Worm (Caenorhabditis elegans): ENCODE results near the gene srd-33.
"Not testable (repeated sequence)": the region's sequence is repeated elsewhere in the genome, so short reads cannot be mapped to it uniquely, and the experiment has no call there.

The srd-33 gene

DNA sequence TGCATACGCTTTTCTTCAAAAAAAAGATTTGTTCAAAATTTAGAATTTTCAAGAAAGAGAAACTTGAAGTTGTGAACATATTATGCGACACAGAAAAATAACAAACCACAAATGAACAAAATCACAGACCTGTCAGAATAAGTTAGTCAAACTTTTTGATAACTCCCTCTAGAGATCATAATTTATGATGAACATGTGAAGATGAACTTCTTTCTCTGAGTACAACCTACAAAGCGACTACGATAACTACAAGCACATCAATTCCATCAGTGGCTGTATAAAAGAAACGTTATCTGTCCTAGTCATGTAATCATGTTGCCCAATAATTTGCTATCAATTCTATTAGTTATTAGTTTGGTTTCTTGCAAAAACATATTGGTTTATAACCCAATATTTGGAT, 23.7 kb downstream of the srd-33 start, which contains the start of gene ugt-9:
Gene ugt-9, plus strand, starts transcription at position 305 of the 400 bp plus-strand sequence.
- TF ChIP-seq tbx-2 (tag; optimal IDR thresholded peaks at IDR 0.05), result peak; percentile 41
- no peak for TF ChIP-seq unc-86 (tag; optimal IDR thresholded peaks at IDR 0.05)
- TF ChIP-seq elt-3 (tag; optimal IDR thresholded peaks at IDR 0.05), result peak in 3 of 6 experiments; percentile 58 to 84 (median 61)
- peak; percentile 57 for TF ChIP-seq nhr-71 (tag; optimal IDR thresholded peaks at IDR 0.05)
- no peak for TF ChIP-seq efl-1 (optimal IDR thresholded peaks at IDR 0.05)
- TF ChIP-seq efl-1 (GFP tag; optimal IDR thresholded peaks at IDR 0.05 in 1 of 2), result peak in 1 of 2 experiments; percentile 32
- TF ChIP-seq xbp-1 (tag; optimal IDR thresholded peaks at IDR 0.05), result no peak
- TF ChIP-seq nhr-19 (GFP tag; conservative IDR thresholded peaks at IDR 0.05), result peak; percentile 36
- TF ChIP-seq nhr-20 (tag; optimal IDR thresholded peaks at IDR 0.05), result peak; percentile 72
- TF ChIP-seq isw-1 (GFP tag; IDR thresholded peaks at IDR 0.05), result no peak
- TF ChIP-seq nhr-77 (tag; optimal IDR thresholded peaks at IDR 0.05), result peak; percentile 22
- TF ChIP-seq nhr-85 (tag), result peak; percentile 84
- no peak for TF ChIP-seq swsn-7 (tag; optimal IDR thresholded peaks at IDR 0.05)
- TF ChIP-seq pqm-1 (tag; optimal IDR thresholded peaks at IDR 0.05), result no peak
- no peak for TF ChIP-seq unc-130 (tag; optimal IDR thresholded peaks at IDR 0.05)
- no peak for TF ChIP-seq unc-98 (GFP tag; IDR thresholded peaks at IDR 0.05)
- TF ChIP-seq lin-14 (GFP tag; optimal IDR thresholded peaks at IDR 0.05), result peak; percentile 32
- peak; percentile 34 for TF ChIP-seq snu-23 (GFP tag; optimal IDR thresholded peaks at IDR 0.05)
- peak in 1 of 2 experiments; percentile 7 for TF ChIP-seq lin-35 (GFP tag; optimal IDR thresholded peaks at IDR 0.05)
- peak; percentile 39 for TF ChIP-seq nhr-90 (tag; optimal IDR thresholded peaks at IDR 0.05; ENCODE audit: poor library complexity)
- peak; percentile 77 for TF ChIP-seq nhr-76 (tag; optimal IDR thresholded peaks at IDR 0.05)
- TF ChIP-seq mep-1 (tag; optimal IDR thresholded peaks at IDR 0.05), result no peak

DNA sequence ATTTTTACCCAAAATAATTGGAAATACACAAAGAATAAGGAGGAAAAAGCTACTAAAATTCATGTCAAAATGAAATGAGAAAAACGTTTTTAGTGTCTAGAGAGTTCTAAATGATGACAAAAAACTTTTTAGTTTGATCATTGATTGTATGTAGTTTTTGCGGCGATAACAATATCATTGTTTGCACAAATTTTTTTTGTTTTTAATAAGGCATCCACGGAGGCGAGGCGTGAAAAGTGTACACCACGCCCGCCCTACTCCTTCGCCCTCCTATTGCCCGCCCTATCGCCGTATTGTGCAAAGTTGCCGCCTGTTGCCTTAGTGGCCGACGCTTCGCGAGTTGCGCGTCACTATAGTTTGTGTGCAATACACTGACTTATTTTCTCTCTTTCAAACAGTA, 27.9 kb downstream of the srd-33 start, which contains the start of gene ugt-10:
Gene ugt-10, minus strand, starts transcription at position 101 of the 400 bp plus-strand sequence.
- not testable (repeated sequence) for TF ChIP-seq nhr-19 (GFP tag; conservative IDR thresholded peaks at IDR 0.05); xbp-1 (tag; optimal IDR thresholded peaks at IDR 0.05); nhr-47 (tag; optimal IDR thresholded peaks at IDR 0.05)

DNA sequence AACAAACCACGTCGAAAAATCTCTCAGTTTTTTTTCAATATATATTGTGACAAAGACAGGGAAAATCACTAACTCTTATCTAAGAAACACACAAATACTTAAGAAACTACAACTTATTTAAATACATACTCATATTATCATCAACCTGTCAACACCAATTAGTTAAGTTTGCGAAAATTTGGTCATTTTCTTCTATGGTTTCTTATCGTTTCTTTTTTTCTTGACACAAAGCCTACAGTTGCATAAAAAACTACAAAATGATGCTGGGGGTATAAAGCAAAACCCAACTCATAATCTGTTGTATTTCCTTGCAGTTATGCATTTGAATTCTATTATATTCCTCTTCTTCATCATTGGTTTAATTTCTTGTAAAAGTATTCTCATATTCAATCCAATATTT, 29.0 kb downstream of the srd-33 start, which contains the start of gene ugt-67:
Gene ugt-67, plus strand, starts transcription at position 301 of the 400 bp plus-strand sequence.
- TF ChIP-seq egl-13 (tag; optimal IDR thresholded peaks at IDR 0.05), result no peak

DNA sequence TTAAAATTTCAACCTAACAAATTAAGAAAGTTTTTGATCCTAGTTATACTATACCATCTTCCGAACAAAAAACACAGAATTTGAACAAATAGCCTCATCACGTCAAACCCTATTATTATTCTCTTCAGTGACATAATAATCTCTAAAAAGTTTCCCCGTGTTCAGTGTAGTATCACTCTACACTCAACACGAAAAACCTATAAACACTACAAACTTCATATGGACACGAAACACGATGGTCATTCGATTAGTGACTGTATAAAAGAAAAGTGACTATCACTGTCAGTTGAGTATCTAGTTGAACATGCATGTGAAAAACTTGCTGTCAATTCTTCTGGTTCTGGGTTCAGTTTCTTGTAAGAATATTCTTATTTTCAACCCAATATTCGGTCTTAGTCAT, 31.6 kb downstream of the srd-33 start, which contains the start of gene ugt-8:
Gene ugt-8, plus strand, starts transcription at position 235 of the 400 bp plus-strand sequence.
- TF ChIP-seq Y116A8C.19 (tag; optimal IDR thresholded peaks at IDR 0.05; ENCODE audit: borderline replicate concordance) (no peak), isw-1 (GFP tag; IDR thresholded peaks at IDR 0.05) (no peak), efl-1 (optimal IDR thresholded peaks at IDR 0.05) (no peak), efl-1 (GFP tag; optimal IDR thresholded peaks at IDR 0.05 in 1 of 2) (peak in 1 of 2 experiments; percentile 53), nhr-20 (tag; optimal IDR thresholded peaks at IDR 0.05) (peak; percentile 41), snu-23 (GFP tag; optimal IDR thresholded peaks at IDR 0.05) (peak; percentile 12)

DNA sequence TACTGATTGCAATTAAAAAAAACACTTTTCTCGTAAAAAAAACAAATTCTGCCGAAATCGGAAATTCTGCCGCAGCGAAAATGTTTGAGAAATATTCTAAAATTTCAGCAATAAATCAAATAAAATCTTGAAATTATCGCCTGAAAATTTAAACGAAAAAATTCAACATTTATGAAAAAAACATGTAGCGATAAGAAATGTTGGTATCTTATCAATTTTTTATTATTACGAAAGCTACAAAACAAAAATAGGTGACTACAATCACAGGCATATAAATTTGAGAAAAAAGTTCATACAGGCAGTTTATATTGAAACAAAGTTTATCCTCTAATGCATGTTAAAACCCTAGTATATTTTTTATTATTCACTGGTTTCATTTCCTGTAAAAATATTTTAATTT, 33.9 kb downstream of the srd-33 start, which contains the start of gene ugt-14:
Gene ugt-14, plus strand, starts transcription at position 301 of the 400 bp plus-strand sequence.
- TF ChIP-seq nhr-84 (tag; optimal IDR thresholded peaks at IDR 0.05) (no peak), mep-1 (tag; optimal IDR thresholded peaks at IDR 0.05) (no peak), nhr-85 (tag) (no peak), egl-13 (tag; optimal IDR thresholded peaks at IDR 0.05) (no peak), pqm-1 (tag; optimal IDR thresholded peaks at IDR 0.05) (no peak), alr-1 (tag; optimal IDR thresholded peaks at IDR 0.05; ENCODE audit: borderline replicate concordance) (no peak), nhr-12 (tag; optimal IDR thresholded peaks at IDR 0.05) (no peak), snu-23 (GFP tag; optimal IDR thresholded peaks at IDR 0.05) (no peak), ztf-11 (tag; optimal IDR thresholded peaks at IDR 0.05) (no peak), sptf-1 (tag; optimal IDR thresholded peaks at IDR 0.05) (no peak)

DNA sequence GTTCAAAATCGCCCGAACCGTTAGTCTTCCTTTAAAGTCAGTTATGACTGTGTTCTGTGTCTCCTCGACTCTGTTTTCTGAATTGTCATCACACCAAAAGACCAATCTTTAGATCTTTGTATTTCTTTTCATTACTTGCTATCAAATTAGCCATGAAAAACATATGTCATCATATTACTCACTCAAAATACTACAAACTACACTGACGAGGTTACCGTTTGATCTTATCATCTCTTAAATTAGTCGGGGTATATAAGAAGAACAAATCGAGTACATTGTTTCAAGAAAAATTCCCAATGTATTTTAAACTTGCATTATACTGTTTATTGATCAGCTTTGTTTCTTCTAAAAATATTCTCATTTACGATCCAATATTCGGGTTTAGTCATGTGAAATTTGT, 36.5 kb downstream of the srd-33 start, which contains the start of gene ugt-13:
Gene ugt-13, plus strand, starts transcription at position 294 of the 400 bp plus-strand sequence.
- peak; percentile 52 for TF ChIP-seq skn-1 (tag; optimal IDR thresholded peaks at IDR 0.05)
- TF ChIP-seq unc-98 (GFP tag; IDR thresholded peaks at IDR 0.05), result no peak
- TF ChIP-seq nhr-237 (tag; optimal IDR thresholded peaks at IDR 0.05), result no peak
- peak; percentile 66 for TF ChIP-seq nhr-71 (tag; optimal IDR thresholded peaks at IDR 0.05)
- peak; percentile 90 for TF ChIP-seq nhr-85 (tag)
- peak; percentile 23 for TF ChIP-seq nhr-28 (tag; optimal IDR thresholded peaks at IDR 0.05)
- peak; percentile 48 for TF ChIP-seq snu-23 (GFP tag; optimal IDR thresholded peaks at IDR 0.05)
- peak; percentile 35 for TF ChIP-seq nhr-90 (tag; optimal IDR thresholded peaks at IDR 0.05; ENCODE audit: poor library complexity)
- TF ChIP-seq lsy-2 (tag; optimal IDR thresholded peaks at IDR 0.05), result no peak
- TF ChIP-seq elt-3 (tag; optimal IDR thresholded peaks at IDR 0.05), result peak in 4 of 6 experiments; percentile 30 to 69 (median 49)
- peak; percentile 86 for TF ChIP-seq nhr-20 (tag; optimal IDR thresholded peaks at IDR 0.05)
- no peak for TF ChIP-seq nhr-76 (tag; optimal IDR thresholded peaks at IDR 0.05)
- TF ChIP-seq sup-37 (GFP tag; optimal IDR thresholded peaks at IDR 0.05), result no peak
- peak; percentile 67 for TF ChIP-seq tbx-2 (tag; optimal IDR thresholded peaks at IDR 0.05)
- TF ChIP-seq unc-130 (tag; optimal IDR thresholded peaks at IDR 0.05), result no peak
- TF ChIP-seq irx-1 (tag; optimal IDR thresholded peaks at IDR 0.05), result no peak
- peak; percentile 41 for TF ChIP-seq lin-14 (GFP tag; optimal IDR thresholded peaks at IDR 0.05)

Data from whole organism, L1 larva.